Fruit fly (Drosophila melanogaster): ENCODE results near the gene CG32457.

Gene CG32457

DNA sequence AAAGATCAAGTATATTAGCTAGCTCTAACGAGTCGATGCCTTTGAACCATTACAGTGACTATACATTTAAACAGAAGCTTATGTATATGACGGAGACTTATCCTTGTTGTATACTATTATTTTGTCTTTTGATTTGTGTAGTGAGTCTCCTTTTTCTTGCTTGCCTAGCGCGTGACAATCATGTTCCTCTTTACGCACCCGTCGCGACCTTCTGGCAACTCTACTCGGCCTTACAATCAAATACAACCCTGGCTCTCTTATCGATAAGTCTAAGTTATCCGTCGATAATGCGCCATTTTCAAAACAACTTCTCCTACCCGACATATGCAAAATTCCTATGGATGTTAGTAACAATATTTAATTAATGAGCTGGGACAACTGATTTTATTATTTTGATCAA lies 28.2 kb downstream of the CG32457 start (continued):
- no peak for TF ChIP-seq stc (GFP tag; IDR thresholded peaks at IDR 0.05)
- TF ChIP-seq Fer3 (tag; optimal IDR thresholded peaks at IDR 0.05), result no peak
- no peak for TF ChIP-seq CG8388 (GFP tag; optimal IDR thresholded peaks at IDR 0.05)
- TF ChIP-seq CG11504 (tag; optimal IDR thresholded peaks at IDR 0.05), result peak; percentile 54
- no peak; the same call in 1 of the 2 replicates for TF ChIP-seq E2f2 (GFP tag; IDR thresholded peaks at IDR 0.05)
- TF ChIP-seq tio (GFP tag; optimal IDR thresholded peaks at IDR 0.05), result no peak
- no peak for TF ChIP-seq TFAM (GFP tag; optimal IDR thresholded peaks at IDR 0.05)
- TF ChIP-seq cg (GFP tag; optimal IDR thresholded peaks at IDR 0.05), result no peak
- no peak for TF ChIP-seq Dip2 (GFP tag; IDR thresholded peaks at IDR 0.05)
- no peak for TF ChIP-seq gce (GFP tag; IDR thresholded peaks at IDR 0.05)
- no peak for TF ChIP-seq Chrac-16 (GFP tag; optimal IDR thresholded peaks at IDR 0.05)
- TF ChIP-seq CG10147 (GFP tag; optimal IDR thresholded peaks at IDR 0.05), result no peak
- TF ChIP-seq h (optimal IDR thresholded peaks at IDR 0.05), result no peak
- TF ChIP-seq CG13287 (GFP tag; IDR thresholded peaks at IDR 0.05; ENCODE audit: partially characterized antibody), result peak; percentile 21; the same call in 1 of the 2 replicates
- no peak for TF ChIP-seq Atf3 (GFP tag; optimal IDR thresholded peaks at IDR 0.05)
- TF ChIP-seq CG1529 (GFP tag; optimal IDR thresholded peaks at IDR 0.05), result no peak
- no peak for TF ChIP-seq Taf1 (GFP tag; IDR thresholded peaks at IDR 0.05)
- no peak for TF ChIP-seq Gsc (GFP tag; IDR thresholded peaks at IDR 0.05)
- TF ChIP-seq CG6765 (GFP tag; optimal IDR thresholded peaks at IDR 0.05), result no peak
- TF ChIP-seq pzg (GFP tag; optimal IDR thresholded peaks at IDR 0.05), result peak; percentile 28
- TF ChIP-seq Asciz (GFP tag; optimal IDR thresholded peaks at IDR 0.05), result no peak
- no peak for TF ChIP-seq tx (GFP tag; optimal IDR thresholded peaks at IDR 0.05)
- TF ChIP-seq stwl (tag; optimal IDR thresholded peaks at IDR 0.05), result peak; percentile 96
- TF ChIP-seq Stat92E (GFP tag; optimal IDR thresholded peaks at IDR 0.05), result no peak
- TF ChIP-seq onecut (GFP tag; IDR thresholded peaks at IDR 0.05), result no peak
- TF ChIP-seq D19A (tag; optimal IDR thresholded peaks at IDR 0.05), result no peak
- no peak for TF ChIP-seq CG1832 (GFP tag; optimal IDR thresholded peaks at IDR 0.05)
- TF ChIP-seq CG4282 (GFP tag; optimal IDR thresholded peaks at IDR 0.05), result no peak
- TF ChIP-seq Meics (GFP tag; optimal IDR thresholded peaks at IDR 0.05), result no peak
- TF ChIP-seq sisA (GFP tag; IDR thresholded peaks at IDR 0.05), result no peak
- no peak for TF ChIP-seq CG13123 (GFP tag; optimal IDR thresholded peaks at IDR 0.05)
- TF ChIP-seq croc (GFP tag; conservative IDR thresholded peaks at IDR 0.05), result no peak
- TF ChIP-seq bbx (GFP tag; IDR thresholded peaks at IDR 0.05; ENCODE audit: partially characterized antibody), result no peak
- TF ChIP-seq NFAT (GFP tag; IDR thresholded peaks at IDR 0.05), result no peak
- no peak for TF ChIP-seq Six4 (GFP tag; optimal IDR thresholded peaks at IDR 0.05)
- TF ChIP-seq fu2 (GFP tag; optimal IDR thresholded peaks at IDR 0.05), result no peak
- TF ChIP-seq sr (GFP tag; IDR thresholded peaks at IDR 0.05), result no peak
- TF ChIP-seq CG33213 (GFP tag; optimal IDR thresholded peaks at IDR 0.05), result peak; percentile 71
- TF ChIP-seq CG4404 (GFP tag; IDR thresholded peaks at IDR 0.05), result no peak
- no peak for TF ChIP-seq CG8924 (tag; optimal IDR thresholded peaks at IDR 0.05)
- 0 out of 3 replicates have a peak, but pooled peaks have one; percentile 24 for TF ChIP-seq CG7963 (GFP tag; IDR thresholded peaks at IDR 0.05; ENCODE audit: partially characterized antibody)
- TF ChIP-seq CG4328 (GFP tag; optimal IDR thresholded peaks at IDR 0.05), result no peak
- TF ChIP-seq CG14014 (GFP tag; IDR thresholded peaks at IDR 0.05), result no peak
- TF ChIP-seq CG2202 (tag; optimal IDR thresholded peaks at IDR 0.05), result no peak
- no peak for TF ChIP-seq CG2678 (tag; optimal IDR thresholded peaks at IDR 0.05)
- TF ChIP-seq CG15269 (tag; optimal IDR thresholded peaks at IDR 0.05), result no peak
